Fruit fly (Drosophila melanogaster) whole organism, embryonic: Measurements from ENCODE around the gene CG7512.
A peak's percentile ranks its signal among the peaks of the same experiment; 100 is the strongest.

Source experiments
- Antp ChIP-seq: fragments of 200-800 bp; sonication (Bioruptor generic); optimal IDR thresholded peaks from 3 replicates; lab custom pipeline; 2016; ENCODE audit warnings: missing biosample characterization, missing genetic modification characterization
- BtbVII ChIP-seq: fragments of 200-800 bp; sonication (Bioruptor generic); optimal IDR thresholded peaks from 3 replicates; lab custom pipeline; 2017; ENCODE audit warnings: missing biosample characterization, mild to moderate bottlenecking, missing genetic modification characterization
- CG10274 ChIP-seq: fragments of 200-800 bp; sonication (Bioruptor generic); optimal IDR thresholded peaks from 3 replicates; lab custom pipeline; 2017; ENCODE audit warnings: missing biosample characterization, mild to moderate bottlenecking, missing genetic modification characterization
- CG10462 ChIP-seq: fragments of 200-800 bp; sonication (Bioruptor generic); optimal IDR thresholded peaks from 2 replicates; lab custom pipeline; 2016; ENCODE audit warnings: missing biosample characterization, missing genetic modification characterization
- CG10979 ChIP-seq: fragments of 200-800 bp; sonication (Bioruptor generic); optimal IDR thresholded peaks from 2 replicates; lab custom pipeline; 2018; ENCODE audit warnings: missing biosample characterization, mild to moderate bottlenecking, missing genetic modification characterization, moderate library complexity
- CG11093 ChIP-seq: fragments of 200-800 bp; sonication (Bioruptor generic); IDR thresholded peaks from 3 replicates; pipeline ENCODE4 v1.3.6; 2022; ENCODE audit warnings: missing biosample characterization, missing genetic modification characterization
- CG11504 ChIP-seq: fragments of 200-800 bp; sonication (Bioruptor generic); optimal IDR thresholded peaks from 3 replicates; lab custom pipeline; 2019; ENCODE audit warnings: missing biosample characterization, mild to moderate bottlenecking, missing genetic modification characterization, moderate library complexity
- CG12155 ChIP-seq: fragments of 200-800 bp; sonication (Bioruptor generic); optimal IDR thresholded peaks from 3 replicates; lab custom pipeline; 2016; ENCODE audit warnings: missing biosample characterization, missing genetic modification characterization
- CG13123 ChIP-seq: fragments of 200-800 bp; sonication (Bioruptor generic); optimal IDR thresholded peaks from 2 replicates; lab custom pipeline; 2016; ENCODE audit warnings: missing biosample characterization, missing genetic modification characterization
- CG13296 ChIP-seq: fragments of 200-800 bp; sonication (Bioruptor generic); optimal IDR thresholded peaks from 3 replicates; lab custom pipeline; 2018; ENCODE audit warnings: missing biosample characterization, mild to moderate bottlenecking, missing genetic modification characterization
- CG13624 ChIP-seq: fragments of 200-800 bp; sonication (Bioruptor generic); optimal IDR thresholded peaks from 2 replicates; lab custom pipeline; 2016; ENCODE audit warnings: missing biosample characterization, missing genetic modification characterization
- CG13775 ChIP-seq: fragments of 200-800 bp; sonication (Bioruptor generic); optimal IDR thresholded peaks from 3 replicates; lab custom pipeline; 2017; ENCODE audit warnings: missing biosample characterization, mild to moderate bottlenecking, missing genetic modification characterization
- CG17568 ChIP-seq: fragments of 200-800 bp; sonication (Bioruptor generic); optimal IDR thresholded peaks from 2 replicates; lab custom pipeline; 2018; ENCODE audit warnings: missing biosample characterization, mild to moderate bottlenecking, missing genetic modification characterization, moderate library complexity
- CG17612 ChIP-seq: fragments of 200-800 bp; sonication (Bioruptor generic); IDR thresholded peaks from 2 replicates; pipeline ENCODE4 v1.3.6; 2022; ENCODE audit warnings: missing biosample characterization, missing genetic modification characterization
- CG1832 ChIP-seq: fragments of 200-800 bp; sonication (Bioruptor generic); optimal IDR thresholded peaks from 2 replicates; lab custom pipeline; 2017; ENCODE audit warnings: missing biosample characterization, mild to moderate bottlenecking, missing genetic modification characterization, inconsistent platforms
- CG18599 ChIP-seq: fragments of 200-800 bp; sonication (Bioruptor generic); optimal IDR thresholded peaks from 3 replicates; lab custom pipeline; 2017; ENCODE audit warnings: missing biosample characterization, missing genetic modification characterization, mild to moderate bottlenecking, moderate library complexity, missing genetic modification reagents
- CG2116 ChIP-seq: fragments of 200-800 bp; sonication (Bioruptor generic); optimal IDR thresholded peaks from 3 replicates; lab custom pipeline; 2018; ENCODE audit warnings: missing biosample characterization, mild to moderate bottlenecking, missing genetic modification characterization
- CG2678 ChIP-seq: fragments of 200-800 bp; sonication (Bioruptor generic); optimal IDR thresholded peaks from 3 replicates; lab custom pipeline; 2019; ENCODE audit warnings: missing biosample characterization, mild to moderate bottlenecking, missing genetic modification characterization, moderate library complexity
- CG3281 ChIP-seq: fragments of 200-800 bp; sonication (Bioruptor generic); optimal IDR thresholded peaks from 3 replicates; lab custom pipeline; 2017; ENCODE audit warnings: missing biosample characterization, mild to moderate bottlenecking, missing genetic modification characterization
- CG6765 ChIP-seq: fragments of 200-800 bp; sonication (Bioruptor generic); optimal IDR thresholded peaks from 3 replicates; lab custom pipeline; 2017; ENCODE audit warnings: missing biosample characterization, mild to moderate bottlenecking, missing genetic modification characterization
- CG7271 ChIP-seq: fragments of 200-800 bp; sonication (Bioruptor generic); optimal IDR thresholded peaks from 2 replicates; lab custom pipeline; 2018; ENCODE audit warnings: missing biosample characterization, mild to moderate bottlenecking, missing genetic modification characterization, moderate library complexity
- CG9727 ChIP-seq: fragments of 200-800 bp; sonication (Bioruptor generic); optimal IDR thresholded peaks from 3 replicates; lab custom pipeline; 2017; ENCODE audit warnings: missing biosample characterization, mild to moderate bottlenecking, missing genetic modification characterization
- Drgx ChIP-seq: fragments of 200-800 bp; sonication (Bioruptor generic); IDR thresholded peaks from 2 replicates; pipeline ENCODE4 v1.3.6; 2022; ENCODE audit warnings: missing biosample characterization, missing genetic modification characterization
- Ets65A ChIP-seq: fragments of 200-800 bp; sonication (Bioruptor generic); peaks from one replicate; lab custom pipeline; 2016; ENCODE audit warnings: missing biosample characterization, missing genetic modification characterization
- GATAe ChIP-seq: fragments of 200-800 bp; sonication (Bioruptor generic); conservative IDR thresholded peaks from 2 replicates; pipeline ENCODE4 v1.3.6; 2022; ENCODE audit warnings: missing biosample characterization, missing genetic modification characterization
- Med ChIP-seq: fragments of 200-800 bp; sonication (Bioruptor generic); peaks from one replicate; lab custom pipeline; 2016; ENCODE audit warnings: missing biosample characterization, missing genetic modification characterization, mild to moderate bottlenecking, inconsistent platforms, moderate library complexity
- NC2β ChIP-seq: fragments of 200-800 bp; sonication (Bioruptor generic); optimal IDR thresholded peaks from 2 replicates; lab custom pipeline; 2016; ENCODE audit warnings: missing biosample characterization, missing genetic modification characterization
- TFAM ChIP-seq: fragments of 200-800 bp; sonication (Bioruptor generic); optimal IDR thresholded peaks from 2 replicates; lab custom pipeline; 2017; ENCODE audit warnings: missing biosample characterization, missing genetic modification characterization, inconsistent platforms
- Taf1 ChIP-seq: fragments of 200-800 bp; sonication (Bioruptor generic); IDR thresholded peaks from 2 replicates; pipeline ENCODE4 v1.3.6; 2022; ENCODE audit warnings: missing biosample characterization, missing genetic modification characterization
- Vsx1 ChIP-seq: fragments of 200-800 bp; sonication (Bioruptor generic); optimal IDR thresholded peaks from 2 replicates; lab custom pipeline; 2017; ENCODE audit warnings: missing biosample characterization, mild to moderate bottlenecking, missing genetic modification characterization, missing genetic modification reagents
- YL-1 ChIP-seq: fragments of 200-800 bp; sonication (Bioruptor generic); optimal IDR thresholded peaks from 3 replicates; lab custom pipeline; 2017; ENCODE audit warnings: missing biosample characterization, mild to moderate bottlenecking, missing genetic modification characterization
- abd-A ChIP-seq: fragments of 200-800 bp; sonication (Bioruptor generic); optimal IDR thresholded peaks from 3 replicates; lab custom pipeline; 2019; ENCODE audit warnings: missing biosample characterization, mild to moderate bottlenecking, missing genetic modification characterization, moderate library complexity
- ap ChIP-seq: fragments of 200-800 bp; sonication (Bioruptor generic); IDR thresholded peaks from 2 replicates; pipeline ENCODE4 v1.3.6; 2022; ENCODE audit warnings: missing biosample characterization, missing genetic modification characterization
- dysf ChIP-seq: fragments of 200-800 bp; sonication (Bioruptor generic); IDR thresholded peaks from 3 replicates; pipeline ENCODE4 v1.3.6; 2022; ENCODE audit warnings: missing biosample characterization, missing genetic modification characterization
- fu2 ChIP-seq: fragments of 200-800 bp; sonication (Bioruptor generic); optimal IDR thresholded peaks from 2 replicates; lab custom pipeline; 2016; ENCODE audit warnings: missing biosample characterization, missing genetic modification characterization
- gsb-n ChIP-seq: fragments of 200-800 bp; sonication (Bioruptor generic); optimal IDR thresholded peaks from 3 replicates; lab custom pipeline; 2018; ENCODE audit warnings: missing biosample characterization, mild to moderate bottlenecking, missing genetic modification characterization
- ham ChIP-seq: fragments of 200-800 bp; sonication (Bioruptor generic); IDR thresholded peaks from 2 replicates; pipeline ENCODE4 v1.3.6; 2022; ENCODE audit warnings: missing biosample characterization, missing genetic modification characterization
- ind ChIP-seq: fragments of 200-800 bp; sonication (Bioruptor generic); optimal IDR thresholded peaks from 3 replicates; lab custom pipeline; 2016; ENCODE audit warnings: missing biosample characterization, missing genetic modification characterization
- lbe ChIP-seq: fragments of 200-800 bp; sonication (Bioruptor generic); optimal IDR thresholded peaks from 2 replicates; lab custom pipeline; 2016; ENCODE audit warnings: missing biosample characterization, mild to moderate bottlenecking, missing genetic modification characterization
- mld ChIP-seq: fragments of 200-800 bp; sonication (Bioruptor generic); IDR thresholded peaks from 3 replicates; pipeline ENCODE4 v1.3.6; 2022; ENCODE audit warnings: missing biosample characterization, missing genetic modification characterization; ENCODE audit not compliant: partially characterized antibody
- nmo ChIP-seq: fragments of 200-800 bp; sonication (Bioruptor generic); optimal IDR thresholded peaks from 2 replicates; lab custom pipeline; 2018; ENCODE audit warnings: missing biosample characterization, mild to moderate bottlenecking, missing genetic modification characterization, moderate library complexity
- pan ChIP-seq, 4 experiments: fragments of >200 bp in 3 of 4; fragments of 200-800 bp in 1 of 4; sonication (Bioruptor generic) in 1 of 4; optimal IDR thresholded peaks in 3 of 4; IDR thresholded peaks in 1 of 4; 2 replicates each; pipeline versions ENCODE4 v1.3.6 to Lab custom; 2017 to 2022; ENCODE audit warnings: missing biosample characterization in 2 of 4, missing genetic modification characterization in 2 of 4, mixed read lengths in 1 of 4
- row ChIP-seq: fragments of 200-800 bp; sonication (Bioruptor generic); IDR thresholded peaks from 3 replicates; pipeline ENCODE4 v1.3.6; 2022; ENCODE audit warnings: missing biosample characterization, missing genetic modification characterization
- sens-2 ChIP-seq: fragments of 200-800 bp; sonication (Bioruptor generic); IDR thresholded peaks from 2 replicates; pipeline ENCODE4 v1.3.6; 2022; ENCODE audit warnings: missing biosample characterization, missing genetic modification characterization
- slou ChIP-seq: fragments of 200-800 bp; sonication (Bioruptor generic); optimal IDR thresholded peaks from 3 replicates; lab custom pipeline; 2016; ENCODE audit warnings: missing biosample characterization, missing genetic modification characterization
- sr ChIP-seq: fragments of 200-800 bp; sonication (Bioruptor generic); IDR thresholded peaks from 3 replicates; pipeline ENCODE4 v1.3.6; 2022; ENCODE audit warnings: missing biosample characterization, missing genetic modification characterization
- tll ChIP-seq, 2 experiments: fragments of 200-800 bp in 1 of 2; fragments of >200 bp in 1 of 2; sonication (Bioruptor generic) in 1 of 2; optimal IDR thresholded peaks; 2 replicates each; lab custom pipeline; 2017 to 2019; ENCODE audit warnings: missing biosample characterization in 2 of 2, missing genetic modification characterization in 2 of 2, mild to moderate bottlenecking in 1 of 2, moderate library complexity in 1 of 2
- tup ChIP-seq: fragments of 200-800 bp; sonication (Bioruptor generic); optimal IDR thresholded peaks from 2 replicates; lab custom pipeline; 2016; ENCODE audit warnings: missing biosample characterization, mild to moderate bottlenecking, missing genetic modification characterization, moderate library complexity
- tx ChIP-seq: fragments of 200-800 bp; sonication (Bioruptor generic); optimal IDR thresholded peaks from 2 replicates; lab custom pipeline; 2016; ENCODE audit warnings: missing biosample characterization, missing genetic modification characterization
- unpg ChIP-seq: fragments of 200-800 bp; sonication (Bioruptor generic); optimal IDR thresholded peaks from 3 replicates; lab custom pipeline; 2018; ENCODE audit warnings: missing biosample characterization, mild to moderate bottlenecking, missing genetic modification characterization, moderate library complexity
- usp ChIP-seq: fragments of >200 bp; optimal IDR thresholded peaks from 2 replicates; lab custom pipeline; 2017; ENCODE audit warnings: missing biosample characterization, missing genetic modification characterization

The CG7512 gene

DNA sequence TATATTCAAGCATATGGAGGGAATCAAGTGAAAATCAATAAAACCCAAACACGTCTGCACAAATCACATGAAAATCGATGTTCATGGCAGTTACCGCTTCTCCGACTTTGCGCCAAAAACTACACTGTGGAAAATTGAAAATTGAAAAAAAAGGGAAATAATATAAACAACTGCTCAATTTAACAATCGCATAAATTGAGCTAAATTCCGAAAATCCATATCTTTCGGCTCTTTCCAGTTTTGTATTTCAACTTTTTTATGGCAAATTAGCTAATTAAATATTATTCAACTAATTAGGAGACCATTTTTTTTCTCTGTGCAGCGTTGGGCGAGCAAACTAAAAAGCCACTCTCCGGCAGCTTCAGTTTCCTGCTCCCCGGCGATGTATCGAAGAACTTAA lies 29.0 kb upstream of the CG7512 start (continued):
- TF ChIP-seq CG2678 (tag; lab: Kevin White, UChicago), result peak; percentile 62
- no peak for TF ChIP-seq sr (GFP tag; lab: Robert Waterston, UW)
- no peak for TF ChIP-seq CG13775 (GFP tag; lab: Kevin White, UChicago)
- TF ChIP-seq NC2β, result no peak
- TF ChIP-seq CG2116 (GFP tag; lab: Kevin White, UChicago), result no peak
- TF ChIP-seq YL-1 (GFP tag; lab: Kevin White, UChicago), result no peak
- TF ChIP-seq row (GFP tag; lab: Robert Waterston, UW), result peak; percentile 53
- TF ChIP-seq CG17612, result no peak
- no peak for TF ChIP-seq TFAM (GFP tag; lab: Kevin White, UChicago)
- no peak for TF ChIP-seq fu2 (GFP tag; lab: Kevin White, UChicago)
- TF ChIP-seq CG3281 (GFP tag; lab: Kevin White, UChicago), result peak; percentile 45
- no peak for TF ChIP-seq Vsx1 (GFP tag; lab: Kevin White, UChicago)
- no peak for TF ChIP-seq CG7271 (tag; lab: Kevin White, UChicago)
- peak; percentile 43 for TF ChIP-seq CG6765
- peak; percentile 4 for TF ChIP-seq BtbVII (GFP tag; lab: Kevin White, UChicago)
- TF ChIP-seq CG12155 (GFP tag; lab: Kevin White, UChicago), result no peak
- peak; percentile 33 for TF ChIP-seq Ets65A (GFP tag; lab: Kevin White, UChicago)
- peak; percentile 7 for TF ChIP-seq Antp (GFP tag; lab: Kevin White, UChicago)
- TF ChIP-seq CG13123 (GFP tag; lab: Kevin White, UChicago), result no peak
- peak; percentile 2 for TF ChIP-seq CG13296 (GFP tag; lab: Kevin White, UChicago)
- TF ChIP-seq tx (GFP tag; lab: Kevin White, UChicago), result no peak
- no peak for TF ChIP-seq ap (GFP tag; lab: Robert Waterston, UW)
- no peak for TF ChIP-seq tup (GFP tag; lab: Kevin White, UChicago)
- no peak for TF ChIP-seq gsb-n
- no peak for TF ChIP-seq ind
- no peak for TF ChIP-seq pan (optimal IDR thresholded peaks at IDR 0.05; lab: Kevin White, UChicago)
- peak in 1 of 2 experiments; percentile 44 for TF ChIP-seq pan (GFP tag; optimal IDR thresholded peaks at IDR 0.05 in 1 of 2, IDR thresholded peaks at IDR 0.05 in 1 of 2)
- TF ChIP-seq tll (GFP tag; optimal IDR thresholded peaks at IDR 0.05; lab: Kevin White, UChicago), result no peak
- no peak for TF ChIP-seq slou
- no peak for TF ChIP-seq mld
- TF ChIP-seq CG1832 (GFP tag; lab: Kevin White, UChicago), result no peak
- no peak for TF ChIP-seq abd-A (tag; lab: Kevin White, UChicago)
- peak; percentile 44 for TF ChIP-seq nmo (GFP tag; lab: Kevin White, UChicago)
- TF ChIP-seq CG11504 (tag; lab: Kevin White, UChicago), result peak; percentile 61
- TF ChIP-seq ham (GFP tag; lab: Robert Waterston, UW), result no peak
- no peak for TF ChIP-seq usp (GFP tag; lab: Kevin White, UChicago)
- no peak for TF ChIP-seq CG13624 (GFP tag; lab: Kevin White, UChicago)
- TF ChIP-seq CG11093 (GFP tag; lab: Robert Waterston, UW), result no peak
- peak; percentile 65 for TF ChIP-seq CG18599 (GFP tag; lab: Kevin White, UChicago)
- TF ChIP-seq CG10274 (GFP tag; lab: Kevin White, UChicago), result no peak
- TF ChIP-seq dysf (GFP tag; lab: Robert Waterston, UW), result peak; percentile 27; the same call in 1 of the 3 replicates
- no peak for TF ChIP-seq sens-2 (GFP tag; lab: Robert Waterston, UW)
- no peak for TF ChIP-seq CG17568 (GFP tag; lab: Kevin White, UChicago)
- TF ChIP-seq Drgx, result no peak
- TF ChIP-seq CG10462, result no peak
- TF ChIP-seq CG9727, result peak; percentile 46
- TF ChIP-seq unpg (GFP tag; lab: Kevin White, UChicago), result peak; percentile 12
- peak; percentile 57 for TF ChIP-seq CG10979 (tag; lab: Kevin White, UChicago)
- no peak for TF ChIP-seq GATAe
- TF ChIP-seq Med (GFP tag; lab: Kevin White, UChicago), result peak; percentile 77
- TF ChIP-seq Taf1 (GFP tag; lab: Robert Waterston, UW), result no peak
- TF ChIP-seq lbe, result no peak
